Worm (Caenorhabditis elegans): ENCODE results near the gene Y57G11C.33.

ce11 chrIV:14687716-14688115, 30.8 kb downstream of the Y57G11C.33 start:
- TF ChIP-seq mdl-1 (tag; optimal IDR thresholded peaks at IDR 0.05) (no peak), egl-27 (tag; optimal IDR thresholded peaks at IDR 0.05) (no peak), ztf-11 (tag; optimal IDR thresholded peaks at IDR 0.05) (no peak), tbx-2 (tag; optimal IDR thresholded peaks at IDR 0.05) (no peak), sea-2 (GFP tag; optimal IDR thresholded peaks at IDR 0.05) (no peak), lin-15B (tag; optimal IDR thresholded peaks at IDR 0.05) (no peak), lin-39 (tag; optimal IDR thresholded peaks at IDR 0.05) (no peak), elt-3 (tag; optimal IDR thresholded peaks at IDR 0.05) (no peak), nhr-43 (tag; optimal IDR thresholded peaks at IDR 0.05; ENCODE audit: poor library complexity, severe bottlenecking) (no peak), nhr-11 (tag; optimal IDR thresholded peaks at IDR 0.05) (no peak), pha-4 (tag; optimal IDR thresholded peaks at IDR 0.05) (no peak), ztf-4 (tag; optimal IDR thresholded peaks at IDR 0.05) (no peak), nhr-28 (tag; optimal IDR thresholded peaks at IDR 0.05) (no peak), ZK546.5 (tag; optimal IDR thresholded peaks at IDR 0.05) (no peak)

Data from whole organism, L3 larva.